Worm (Caenorhabditis elegans): Measurements from ENCODE around the gene C29A12.6.
A peak's percentile ranks its signal among the peaks of the same experiment; 100 is the strongest.

The C29A12.6 gene

DNA sequence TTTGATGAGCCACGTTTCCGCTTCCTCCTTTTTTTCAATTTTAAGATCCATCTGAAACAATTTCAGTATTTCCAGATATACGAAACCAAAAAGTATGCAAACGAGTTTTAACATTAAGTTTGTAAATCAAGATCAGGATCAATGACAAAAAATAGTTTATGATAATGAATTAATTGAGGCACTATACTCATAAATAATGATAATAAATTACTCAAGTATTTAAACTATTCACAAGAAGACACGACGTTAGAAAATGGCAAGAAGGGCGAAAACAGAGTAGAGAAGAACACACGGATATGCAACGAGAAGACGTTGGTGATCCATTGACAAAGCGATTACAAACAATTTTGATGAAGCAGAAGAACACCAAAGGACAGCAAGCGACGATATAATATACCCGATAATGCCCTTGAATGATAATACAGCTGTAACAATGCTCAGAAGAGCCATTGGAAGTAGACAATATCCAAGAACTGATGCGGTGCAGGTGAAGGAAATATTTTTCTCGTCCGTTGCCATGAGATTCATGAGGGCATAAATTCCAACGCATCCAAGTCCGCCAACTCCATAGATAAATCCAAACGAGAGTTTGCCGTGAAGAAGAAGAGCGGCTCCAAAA lies 46.6 kb downstream of the C29A12.6 start, which contains the start of gene F32D8.4:
Gene F32D8.4 (minus strand): TSS at position 51 of the 619 bp plus-strand sequence.
- no peak for TF ChIP-seq nhr-25 (tag; optimal IDR thresholded peaks at IDR 0.05)
- no peak for TF ChIP-seq lin-39 (tag; optimal IDR thresholded peaks at IDR 0.05)
- TF ChIP-seq egl-5 (tag; optimal IDR thresholded peaks at IDR 0.05) = no peak
- TF ChIP-seq R02D3.7 (tag; optimal IDR thresholded peaks at IDR 0.05) = no peak
- TF ChIP-seq nhr-76 (tag; optimal IDR thresholded peaks at IDR 0.05) = no peak
- TF ChIP-seq eor-1 (tag; optimal IDR thresholded peaks at IDR 0.05) = no peak
- TF ChIP-seq nhr-67 (tag; optimal IDR thresholded peaks at IDR 0.05) = no peak

DNA sequence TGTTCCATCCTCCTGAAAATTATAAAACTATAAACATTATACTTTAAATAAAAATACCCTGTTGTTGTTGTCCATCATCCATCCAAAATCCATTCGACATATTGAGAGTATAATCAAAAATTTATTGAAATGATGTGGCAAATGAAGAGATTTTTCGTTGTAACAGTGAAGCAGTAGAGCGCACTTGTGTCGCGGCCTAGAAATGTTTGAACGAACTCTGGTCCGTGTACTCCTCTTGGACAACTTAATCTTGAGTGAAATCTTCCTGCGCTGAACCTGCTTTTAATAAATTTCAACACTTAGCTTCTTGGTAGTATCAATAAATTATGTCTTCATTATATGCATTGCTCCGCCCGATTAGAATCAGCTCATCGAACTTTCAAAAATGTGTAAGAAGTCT lies 47.6 kb downstream of the C29A12.6 start, which contains the start of the genes F32D8.14 and F32D8.5:
Gene F32D8.14 (minus strand): TSS at position 188 of the 400 bp plus-strand sequence.
Gene F32D8.5 (plus strand): TSS at position 200 of the 400 bp plus-strand sequence.
- no peak for TF ChIP-seq nhr-77 (tag; optimal IDR thresholded peaks at IDR 0.05)
- TF ChIP-seq R02D3.7 (tag; optimal IDR thresholded peaks at IDR 0.05) = peak; percentile 41
- no peak for TF ChIP-seq daf-12 (tag; optimal IDR thresholded peaks at IDR 0.05)
- TF ChIP-seq unc-39 (tag; optimal IDR thresholded peaks at IDR 0.05) = no peak
- no peak for TF ChIP-seq unc-62 (GFP tag; optimal IDR thresholded peaks at IDR 0.05)
- TF ChIP-seq elt-3 (tag; optimal IDR thresholded peaks at IDR 0.05) = no peak
- TF ChIP-seq snpc-4 (tag; optimal IDR thresholded peaks at IDR 0.05) = peak; percentile 88
- peak; percentile 42 for TF ChIP-seq ZK546.5 (tag; optimal IDR thresholded peaks at IDR 0.05)
- no peak for TF ChIP-seq tbx-2 (tag; optimal IDR thresholded peaks at IDR 0.05)
- peak; percentile 42 for TF ChIP-seq elt-2 (tag; optimal IDR thresholded peaks at IDR 0.05)
- peak; percentile 92 for TF ChIP-seq lin-15B (tag; optimal IDR thresholded peaks at IDR 0.05)
- peak; percentile 40 for TF ChIP-seq pqm-1 (tag; optimal IDR thresholded peaks at IDR 0.05)
- TF ChIP-seq nhr-23 (tag; optimal IDR thresholded peaks at IDR 0.05) = peak; percentile 91
- no peak for TF ChIP-seq nhr-76 (tag; optimal IDR thresholded peaks at IDR 0.05)
- no peak for TF ChIP-seq ztf-11 (tag; optimal IDR thresholded peaks at IDR 0.05)
- peak; percentile 79 for TF ChIP-seq egl-5 (tag; optimal IDR thresholded peaks at IDR 0.05)
- peak; percentile 53 for TF ChIP-seq ztf-4 (tag; optimal IDR thresholded peaks at IDR 0.05)
- TF ChIP-seq pha-4 (tag; optimal IDR thresholded peaks at IDR 0.05) = peak; percentile 81
- TF ChIP-seq ama-1 (optimal IDR thresholded peaks at IDR 0.05) = peak; percentile 19
- no peak for TF ChIP-seq jun-1 (tag; optimal IDR thresholded peaks at IDR 0.05)
- peak; percentile 90 for TF ChIP-seq lin-39 (tag; optimal IDR thresholded peaks at IDR 0.05)
- TF ChIP-seq skn-1 (tag; optimal IDR thresholded peaks at IDR 0.05) = peak; percentile 50
- TF ChIP-seq nhr-43 (tag; optimal IDR thresholded peaks at IDR 0.05; ENCODE audit: poor library complexity, severe bottlenecking) = peak; percentile 93
- TF ChIP-seq elt-1 (tag; optimal IDR thresholded peaks at IDR 0.05) = peak; percentile 65
- peak; percentile 51 for TF ChIP-seq ceh-28 (tag; optimal IDR thresholded peaks at IDR 0.05)
- TF ChIP-seq nhr-25 (tag; optimal IDR thresholded peaks at IDR 0.05) = peak; percentile 88
- peak; percentile 53 for TF ChIP-seq hmg-11 (tag; optimal IDR thresholded peaks at IDR 0.05)
- TF ChIP-seq ceh-82 (tag; optimal IDR thresholded peaks at IDR 0.05) = peak; percentile 5
- peak; percentile 81 for TF ChIP-seq nfya-1 (tag; optimal IDR thresholded peaks at IDR 0.05; ENCODE audit: insufficient read depth)
- TF ChIP-seq nhr-11 (tag; optimal IDR thresholded peaks at IDR 0.05) = no peak
- peak; percentile 50 for TF ChIP-seq lsy-12 (tag; optimal IDR thresholded peaks at IDR 0.05)

DNA sequence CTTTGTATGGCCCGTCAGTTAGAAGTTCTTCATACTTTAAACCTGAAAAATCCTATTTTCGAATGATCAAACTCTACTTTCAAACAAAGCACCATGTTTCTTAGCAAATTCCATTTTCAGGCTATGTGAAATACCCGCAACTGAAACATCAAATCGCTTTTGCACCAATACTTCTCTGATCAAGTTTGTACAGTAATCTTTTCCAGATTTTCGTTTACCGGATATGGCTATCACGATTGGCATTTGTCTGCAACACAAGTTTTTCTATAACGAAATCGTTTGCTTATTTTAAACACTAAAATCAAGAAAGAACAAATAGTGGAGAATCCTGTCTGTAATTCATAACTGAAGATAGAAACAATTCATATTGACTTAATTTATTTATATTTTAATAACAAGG lies 49.3 kb downstream of the C29A12.6 start, which contains the start of gene F32D8.13:
Gene F32D8.13 (minus strand): TSS at position 249 of the 400 bp plus-strand sequence.
- peak; percentile 5 for TF ChIP-seq nhr-43 (tag; optimal IDR thresholded peaks at IDR 0.05; ENCODE audit: poor library complexity, severe bottlenecking)
- TF ChIP-seq nhr-23 (tag; optimal IDR thresholded peaks at IDR 0.05) = peak; percentile 18
- no peak for TF ChIP-seq R02D3.7 (tag; optimal IDR thresholded peaks at IDR 0.05)
- TF ChIP-seq nhr-28 (tag; optimal IDR thresholded peaks at IDR 0.05) = no peak
- no peak for TF ChIP-seq unc-62 (GFP tag; optimal IDR thresholded peaks at IDR 0.05)

DNA sequence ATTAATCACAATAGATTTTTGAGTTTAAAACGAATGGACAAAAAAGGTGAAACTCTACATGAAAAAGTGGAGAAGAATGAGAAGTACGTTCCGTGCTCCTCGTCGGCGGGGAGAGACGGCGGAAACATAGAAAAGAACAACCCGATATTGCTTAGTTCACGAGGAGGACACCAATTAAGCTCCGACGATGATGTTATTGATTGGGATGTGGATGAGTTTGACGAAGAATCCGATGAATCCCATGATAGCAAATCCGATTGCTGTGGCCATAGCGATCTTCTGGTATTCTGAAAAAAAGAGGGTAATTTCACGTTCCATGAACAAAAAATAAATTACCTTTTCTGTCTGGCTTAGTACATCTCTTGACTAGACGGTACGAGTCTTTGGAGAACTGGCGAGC lies 49.7 kb downstream of the C29A12.6 start:
- TF ChIP-seq fkh-10 (GFP tag; optimal IDR thresholded peaks at IDR 0.05) = no peak
- TF ChIP-seq skn-1 (tag; optimal IDR thresholded peaks at IDR 0.05) = no peak
- no peak for TF ChIP-seq zag-1 (tag; optimal IDR thresholded peaks at IDR 0.05)
- no peak for TF ChIP-seq mdl-1 (tag; optimal IDR thresholded peaks at IDR 0.05)
- no peak for TF ChIP-seq elt-3 (tag; optimal IDR thresholded peaks at IDR 0.05)
- TF ChIP-seq nhr-237 (tag; optimal IDR thresholded peaks at IDR 0.05) = no peak
- TF ChIP-seq daf-12 (tag; optimal IDR thresholded peaks at IDR 0.05) = no peak
- TF ChIP-seq fos-1 (tag; optimal IDR thresholded peaks at IDR 0.05) = no peak
- no peak for TF ChIP-seq ZK546.5 (tag; optimal IDR thresholded peaks at IDR 0.05)
